Fruit fly (Drosophila melanogaster): ENCODE data around the gene Naa20B.

Gene Naa20B

dm6 chr2L:13219281-13220092 lies 37.8 kb upstream of the Naa20B start, which contains the start of the genes CG9426 and mRF1 (continued):
- TF ChIP-seq HLH4C (GFP tag; IDR thresholded peaks at IDR 0.05; ENCODE audit: partially characterized antibody) (peak; percentile 97), salm (tag; optimal IDR thresholded peaks at IDR 0.05) (no peak), Fer1 (GFP tag; optimal IDR thresholded peaks at IDR 0.05) (peak; percentile 39), ham (GFP tag; IDR thresholded peaks at IDR 0.05) (no peak), sim (GFP tag; IDR thresholded peaks at IDR 0.05) (no peak), sens (GFP tag) (peak; percentile 88), cad (GFP tag; optimal IDR thresholded peaks at IDR 0.05) (no peak), CrebB (tag; optimal IDR thresholded peaks at IDR 0.05) (no peak), B-H1 (GFP tag; IDR thresholded peaks at IDR 0.05) (no peak), CG17802 (tag; optimal IDR thresholded peaks at IDR 0.05) (no peak), Nf-YC (tag; optimal IDR thresholded peaks at IDR 0.05) (peak; percentile 90), NFAT (GFP tag; IDR thresholded peaks at IDR 0.05) (no peak), HLH3B (GFP tag; IDR thresholded peaks at IDR 0.05) (no peak), CG14860 (GFP tag; IDR thresholded peaks at IDR 0.05; ENCODE audit: partially characterized antibody) (peak; percentile 94), odd (GFP tag; optimal IDR thresholded peaks at IDR 0.05) (no peak), Hmr (GFP tag; optimal IDR thresholded peaks at IDR 0.05) (peak; percentile 3), CG4854 (GFP tag; optimal IDR thresholded peaks at IDR 0.05) (peak; percentile 22), CHES-1-like (GFP tag; optimal IDR thresholded peaks at IDR 0.05) (peak; percentile 31), Ets65A (GFP tag) (no peak), CG42726 (GFP tag; IDR thresholded peaks at IDR 0.05; ENCODE audit: partially characterized antibody) (peak; percentile 97), CTCF (GFP tag; optimal IDR thresholded peaks at IDR 0.05) (no peak), Atf3 (GFP tag; optimal IDR thresholded peaks at IDR 0.05) (no peak), HmgZ (tag; optimal IDR thresholded peaks at IDR 0.05) (peak; percentile 37), CG14710 (tag; optimal IDR thresholded peaks at IDR 0.05) (peak; percentile 58), mld (GFP tag; IDR thresholded peaks at IDR 0.05; ENCODE audit: partially characterized antibody) (peak; percentile 95), chinmo (GFP tag; IDR thresholded peaks at IDR 0.05; ENCODE audit: partially characterized antibody) (peak; percentile 98), CG33213 (GFP tag; optimal IDR thresholded peaks at IDR 0.05) (peak; percentile 13), fd64A (GFP tag; optimal IDR thresholded peaks at IDR 0.05) (no peak), zfh1 (GFP tag; IDR thresholded peaks at IDR 0.05) (no peak), CG13424 (tag; optimal IDR thresholded peaks at IDR 0.05) (no peak), CG6765 (GFP tag; optimal IDR thresholded peaks at IDR 0.05) (no peak), Rfx (GFP tag; IDR thresholded peaks at IDR 0.05) (peak; percentile 42), sima (GFP tag; optimal IDR thresholded peaks at IDR 0.05) (no peak), tx (GFP tag; optimal IDR thresholded peaks at IDR 0.05) (peak; percentile 10), pita (GFP tag; optimal IDR thresholded peaks at IDR 0.05) (no peak), Xrp1 (GFP tag; IDR thresholded peaks at IDR 0.05) (no peak), CG2889 (GFP tag; IDR thresholded peaks at IDR 0.05) (no peak), CG2875 (GFP tag; optimal IDR thresholded peaks at IDR 0.05) (no peak), CG2202 (tag; optimal IDR thresholded peaks at IDR 0.05) (no peak), jigr1 (GFP tag; IDR thresholded peaks at IDR 0.05) (no peak), unpg (GFP tag; optimal IDR thresholded peaks at IDR 0.05) (peak; percentile 40), Doc3 (GFP tag; IDR thresholded peaks at IDR 0.05; ENCODE audit: partially characterized antibody) (peak; percentile 93), en (GFP tag; optimal IDR thresholded peaks at IDR 0.05) (no peak), Optix (GFP tag; IDR thresholded peaks at IDR 0.05) (no peak), twi (tag; optimal IDR thresholded peaks at IDR 0.05) (no peak), gro (GFP tag; optimal IDR thresholded peaks at IDR 0.05) (peak; percentile 35), ERR (GFP tag; optimal IDR thresholded peaks at IDR 0.05) (peak; percentile 27), Oli (tag; optimal IDR thresholded peaks at IDR 0.05) (no peak), CG8388 (GFP tag; optimal IDR thresholded peaks at IDR 0.05) (no peak), Kr (GFP tag; optimal IDR thresholded peaks at IDR 0.05) (no peak), Nf-YA (GFP tag; IDR thresholded peaks at IDR 0.05) (no peak)

Measured in whole organism, embryonic.